Worm (Caenorhabditis elegans): ENCODE data around the gene npp-10.

- TF ChIP-seq athp-1 (tag; optimal IDR thresholded peaks at IDR 0.05): no peak
- no peak for TF ChIP-seq aptf-3 (GFP tag; IDR thresholded peaks at IDR 0.05)
- TF ChIP-seq ztf-28 (GFP tag; IDR thresholded peaks at IDR 0.05): no peak
- no peak for TF ChIP-seq cebp-1 (GFP tag; IDR thresholded peaks at IDR 0.05)
- no peak for TF ChIP-seq cebp-1 (tag; optimal IDR thresholded peaks at IDR 0.05)
Measured at ce11 chrIII:5988461-5988860, 30.9 kb downstream of the npp-10 start.

All from whole organism, young adult.